Worm (Caenorhabditis elegans) whole organism, early embryonic: Measurements from ENCODE around the gene dop-1.

Experiments used
- aly-1 ChIP-seq: sonication (generic microtip); optimal IDR thresholded peaks from 2 replicates; lab custom pipeline; 2016; ENCODE audit warnings: missing genetic modification characterization, missing compliant biosample characterization
- ama-1 ChIP-seq: fragments of 150-350 bp; optimal IDR thresholded peaks from 2 replicates; lab custom pipeline; 2014
- ceh-13 ChIP-seq: fragments of 200-800 bp; sonication (Bioruptor generic); optimal IDR thresholded peaks from 2 replicates; lab custom pipeline; 2018; ENCODE audit warnings: mild to moderate bottlenecking, missing genetic modification characterization, missing compliant biosample characterization
- ets-7 ChIP-seq: sonication (generic microtip); optimal IDR thresholded peaks from 2 replicates; lab custom pipeline; 2016; ENCODE audit warnings: missing genotype, missing genetic modification characterization, missing compliant biosample characterization
- flt-1 ChIP-seq: fragments of 200-800 bp; sonication (Bioruptor generic); IDR thresholded peaks from 2 replicates; pipeline ENCODE4 v1.3.6; 2022; ENCODE audit warnings: missing genetic modification characterization, missing compliant biosample characterization
- hmbx-1 ChIP-seq: sonication (generic microtip); optimal IDR thresholded peaks from 2 replicates; lab custom pipeline; 2016; ENCODE audit warnings: mild to moderate bottlenecking, missing genetic modification characterization, missing compliant biosample characterization
- hmg-4 ChIP-seq: fragments of 200-800 bp; sonication (Bioruptor generic); optimal IDR thresholded peaks from 2 replicates; lab custom pipeline; 2018; ENCODE audit warnings: mild to moderate bottlenecking, missing genetic modification characterization, missing compliant biosample characterization
- hnd-1 ChIP-seq: sonication (generic microtip); optimal IDR thresholded peaks from 2 replicates; lab custom pipeline; 2016; ENCODE audit warnings: missing genetic modification characterization, missing compliant biosample characterization
- pes-1 ChIP-seq: fragments of 200-800 bp; sonication (Bioruptor generic); IDR thresholded peaks from 2 replicates; pipeline ENCODE4 v1.3.6; 2022; ENCODE audit warnings: missing genetic modification reagents, missing genetic modification characterization, missing compliant biosample characterization
- scrt-1 ChIP-seq: fragments of 200-800 bp; sonication (Bioruptor generic); IDR thresholded peaks from 2 replicates; pipeline ENCODE4 v1.3.6; 2022; ENCODE audit warnings: missing genetic modification characterization, missing compliant biosample characterization
- sea-1 ChIP-seq: fragments of 200-800 bp; sonication (Bioruptor generic); conservative IDR thresholded peaks from 2 replicates; pipeline ENCODE4 v1.3.6; 2022; ENCODE audit warnings: missing genetic modification characterization, missing compliant biosample characterization
- tbx-11 ChIP-seq: fragments of 200-800 bp; sonication (Bioruptor generic); IDR thresholded peaks from 2 replicates; pipeline ENCODE4 v1.3.6; 2022; ENCODE audit warnings: missing genetic modification characterization, missing compliant biosample characterization
- tbx-37 ChIP-seq: fragments of 200-800 bp; sonication (Bioruptor generic); conservative IDR thresholded peaks from 2 replicates; pipeline ENCODE4 v1.3.6; 2022; ENCODE audit warnings: missing genetic modification reagents, missing genetic modification characterization, missing compliant biosample characterization
- tra-4 ChIP-seq: sonication (generic microtip); optimal IDR thresholded peaks from 2 replicates; lab custom pipeline; 2017; ENCODE audit warnings: missing genetic modification characterization, missing compliant biosample characterization

DNA sequence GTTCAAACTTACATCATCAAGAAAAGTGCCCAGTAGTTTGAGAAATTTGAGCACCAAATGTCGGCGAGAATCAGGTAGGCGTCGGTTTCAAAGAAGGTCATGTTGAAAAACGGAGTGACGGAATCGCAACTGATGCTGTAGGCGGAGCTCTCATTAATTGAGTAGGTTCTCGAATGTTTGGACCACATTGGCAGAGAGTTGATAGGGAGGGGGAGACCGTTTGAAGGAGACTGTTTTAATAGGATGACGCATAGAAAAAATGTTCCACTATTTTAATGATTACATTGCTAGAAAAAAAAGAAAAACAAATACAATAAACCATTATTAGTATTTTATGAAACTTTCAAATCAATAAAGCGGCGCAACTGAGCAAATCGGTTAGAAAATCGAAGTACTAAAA, 55.5 kb downstream of the dop-1 start, which contains the start of gene F14H12.17:
- TF ChIP-seq sea-1 = no peak
- TF ChIP-seq tra-4 (tag; lab: Kevin White, UChicago) = no peak
- TF ChIP-seq ama-1 = no peak
- no peak for TF ChIP-seq hmg-4 (GFP tag; lab: Kevin White, UChicago)
- TF ChIP-seq tbx-11 (GFP tag; lab: Robert Waterston, UW) = no peak
- no peak for TF ChIP-seq pes-1 (GFP tag; lab: Robert Waterston, UW)
- TF ChIP-seq aly-1 (tag; lab: Kevin White, UChicago) = no peak
- no peak for TF ChIP-seq hmbx-1
- TF ChIP-seq flt-1 (GFP tag; lab: Robert Waterston, UW) = no peak
- TF ChIP-seq ets-7 (tag; lab: Kevin White, UChicago) = no peak
- TF ChIP-seq ceh-13 (GFP tag; lab: Kevin White, UChicago) = no peak
- no peak for TF ChIP-seq hnd-1
- TF ChIP-seq tbx-37 (GFP tag; lab: Robert Waterston, UW) = no peak
- no peak for TF ChIP-seq scrt-1
